Worm (Caenorhabditis elegans) whole organism, midembryonic: ENCODE data around the gene ldp-1.

ENCODE experiments used
- T22C8.4 ChIP-seq: fragments of 200-800 bp; sonication (Bioruptor generic); IDR thresholded peaks from 2 replicates; pipeline ENCODE4 v1.3.6; 2022; ENCODE audit warnings: missing genetic modification characterization, missing compliant biosample characterization
- cog-1 ChIP-seq: sonication (generic microtip); optimal IDR thresholded peaks from 2 replicates; lab custom pipeline; 2016; ENCODE audit warnings: missing genetic modification characterization, missing compliant biosample characterization
- flt-1 ChIP-seq: fragments of 200-800 bp; sonication (Bioruptor generic); IDR thresholded peaks from 2 replicates; pipeline ENCODE4 v1.3.6; 2022; ENCODE audit warnings: missing genetic modification characterization, missing compliant biosample characterization
- klf-2 ChIP-seq: fragments of 200-800 bp; sonication (Bioruptor generic); conservative IDR thresholded peaks from 2 replicates; pipeline ENCODE4 v1.3.6; 2022; ENCODE audit warnings: missing genetic modification reagents, missing genetic modification characterization, missing compliant biosample characterization
- med-1 ChIP-seq: sonication (generic microtip); optimal IDR thresholded peaks from 2 replicates; lab custom pipeline; 2017; ENCODE audit warnings: missing genetic modification characterization, mild to moderate bottlenecking, missing compliant biosample characterization, antibody characterized with exemption, missing genetic modification reagents; ENCODE audit not compliant: insufficient read depth
- ref-1 ChIP-seq: fragments of 200-800 bp; sonication (Bioruptor generic); conservative IDR thresholded peaks from 2 replicates; pipeline ENCODE4 v1.3.6; 2022; ENCODE audit warnings: missing genetic modification reagents, missing genetic modification characterization, missing compliant biosample characterization
- tab-1 ChIP-seq: fragments of 200-800 bp; sonication (Bioruptor generic); IDR thresholded peaks from 2 replicates; pipeline ENCODE4 v1.3.6; 2022; ENCODE audit warnings: missing genetic modification characterization, missing compliant biosample characterization
- ztf-23 ChIP-seq: fragments of 200-800 bp; sonication (Bioruptor generic); IDR thresholded peaks from 2 replicates; pipeline ENCODE4 v1.3.6; 2022; ENCODE audit warnings: missing genetic modification reagents, missing genetic modification characterization, missing compliant biosample characterization
- ztf-29 ChIP-seq: fragments of 200-800 bp; sonication (Bioruptor generic); IDR thresholded peaks from 2 replicates; pipeline ENCODE4 v1.3.6; 2022; ENCODE audit warnings: missing genetic modification reagents, missing genetic modification characterization, missing compliant biosample characterization

DNA sequence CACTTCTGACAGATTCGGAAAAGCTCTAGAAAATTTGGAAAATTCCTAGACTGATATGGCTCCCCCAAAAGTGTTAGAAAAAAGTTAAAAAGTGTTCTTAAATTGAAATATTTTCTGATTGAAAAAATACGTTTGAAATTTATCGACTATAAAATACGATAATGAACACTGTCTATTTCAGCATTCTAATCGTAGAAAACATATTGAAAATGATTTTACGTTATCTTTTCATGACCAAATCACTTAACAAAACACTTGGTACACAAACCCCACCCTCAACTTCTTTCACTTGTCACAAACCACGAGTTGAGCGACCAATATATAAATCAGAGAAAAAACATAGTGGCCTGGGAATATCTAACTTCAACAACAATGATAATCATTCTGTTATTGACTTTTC lies 51.9 kb downstream of the ldp-1 start, which contains the start of gene cyp-33C1:
- TF ChIP-seq tab-1 (GFP tag; lab: Robert Waterston, UW): no peak
- no peak for TF ChIP-seq cog-1 (tag; lab: Kevin White, UChicago)
- TF ChIP-seq T22C8.4 (GFP tag; lab: Robert Waterston, UW): no peak
- no peak for TF ChIP-seq ref-1 (GFP tag; lab: Robert Waterston, UW)
- no peak for TF ChIP-seq flt-1 (GFP tag; lab: Robert Waterston, UW)
- TF ChIP-seq med-1: no peak
- TF ChIP-seq klf-2 (GFP tag; lab: Robert Waterston, UW): no peak
- no peak for TF ChIP-seq ztf-29
- TF ChIP-seq ztf-23: no peak
